Worm (Caenorhabditis elegans): ENCODE data around the gene F53A2.9.

F53A2.9 gene

DNA sequence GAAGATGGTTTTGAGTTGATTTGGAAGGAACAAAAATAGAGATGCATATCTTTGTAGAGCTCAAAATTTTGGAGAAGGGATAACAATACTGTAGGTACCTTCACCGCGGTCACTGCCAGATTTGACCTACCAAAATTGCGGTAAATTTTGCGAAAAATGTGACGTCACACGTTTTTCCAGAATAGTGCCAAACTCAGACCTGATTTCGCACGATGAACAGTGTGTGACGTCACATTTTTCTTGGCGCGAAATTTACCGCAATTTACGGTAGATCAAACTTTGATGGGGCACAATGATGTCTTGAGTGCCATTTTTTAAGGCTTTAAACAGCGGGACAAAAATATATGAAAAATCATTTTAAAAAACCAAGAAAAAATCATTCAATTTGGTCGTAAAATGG lies 30.2 kb downstream of the F53A2.9 start:
- TF ChIP-seq B0261.1 (tag; optimal IDR thresholded peaks at IDR 0.05), result no peak
- no peak for TF ChIP-seq T07F8.4 (tag; optimal IDR thresholded peaks at IDR 0.05)
- TF ChIP-seq tbp1 (GFP tag; optimal IDR thresholded peaks at IDR 0.05), result no peak
- no peak for TF ChIP-seq gei-17 (GFP tag; optimal IDR thresholded peaks at IDR 0.05)
- TF ChIP-seq mxl-1 (tag; optimal IDR thresholded peaks at IDR 0.05), result no peak
- no peak for TF ChIP-seq somi-1 (GFP tag; optimal IDR thresholded peaks at IDR 0.05)
- no peak for TF ChIP-seq nhr-120 (GFP tag; IDR thresholded peaks at IDR 0.05)
- no peak for TF ChIP-seq ztf-18 (tag; optimal IDR thresholded peaks at IDR 0.05)

DNA sequence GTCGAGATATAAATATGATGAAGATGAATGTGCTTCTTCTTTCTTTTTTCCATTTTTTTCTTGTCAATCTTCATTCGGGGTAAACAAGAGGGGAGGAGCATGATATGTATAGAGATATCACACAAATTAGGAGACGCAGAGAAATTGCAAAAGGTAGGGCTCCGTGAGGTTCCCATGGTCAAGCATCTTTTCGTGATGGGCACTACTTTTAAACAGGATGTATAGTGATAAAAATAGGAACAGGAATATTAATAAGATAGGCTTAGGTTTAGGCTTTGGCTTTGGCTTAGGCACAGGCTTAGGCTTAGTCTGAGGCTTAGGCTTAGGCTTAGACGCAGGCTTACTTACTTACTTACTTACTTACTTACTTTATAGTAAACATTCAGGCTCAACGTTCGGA lies 34.4 kb downstream of the F53A2.9 start, which contains the start of gene F53A2.1:
F53A2.1 (minus strand) TSS at position 101 of the 400 bp plus-strand sequence.
- TF ChIP-seq let-526 (GFP tag; IDR thresholded peaks at IDR 0.05) (no peak), D2030.7 (GFP tag; IDR thresholded peaks at IDR 0.05) (no peak), F23B12.7 (tag; optimal IDR thresholded peaks at IDR 0.05; ENCODE audit: insufficient read depth) (no peak), unc-130 (GFP tag; optimal IDR thresholded peaks at IDR 0.05) (no peak), ZK185.1 (tag; optimal IDR thresholded peaks at IDR 0.05; ENCODE audit: poor library complexity, severe bottlenecking) (no peak), ceh-58 (GFP tag; IDR thresholded peaks at IDR 0.05) (no peak), snpc-1.3 (tag; optimal IDR thresholded peaks at IDR 0.05; ENCODE audit: insufficient read depth) (no peak), madf-10 (tag; optimal IDR thresholded peaks at IDR 0.05) (no peak), Y67H2A.10 (GFP tag; conservative IDR thresholded peaks at IDR 0.05) (no peak), nhr-80 (tag; optimal IDR thresholded peaks at IDR 0.05) (no peak), attf-3 (GFP tag; conservative IDR thresholded peaks at IDR 0.05) (no peak), gei-17 (GFP tag; optimal IDR thresholded peaks at IDR 0.05) (no peak), bed-1 (GFP tag; IDR thresholded peaks at IDR 0.05) (no peak), F10E7.11 (tag; optimal IDR thresholded peaks at IDR 0.05) (no peak), dpff-1 (tag; optimal IDR thresholded peaks at IDR 0.05) (no peak), sptf-2 (GFP tag; optimal IDR thresholded peaks at IDR 0.05) (no peak)

DNA sequence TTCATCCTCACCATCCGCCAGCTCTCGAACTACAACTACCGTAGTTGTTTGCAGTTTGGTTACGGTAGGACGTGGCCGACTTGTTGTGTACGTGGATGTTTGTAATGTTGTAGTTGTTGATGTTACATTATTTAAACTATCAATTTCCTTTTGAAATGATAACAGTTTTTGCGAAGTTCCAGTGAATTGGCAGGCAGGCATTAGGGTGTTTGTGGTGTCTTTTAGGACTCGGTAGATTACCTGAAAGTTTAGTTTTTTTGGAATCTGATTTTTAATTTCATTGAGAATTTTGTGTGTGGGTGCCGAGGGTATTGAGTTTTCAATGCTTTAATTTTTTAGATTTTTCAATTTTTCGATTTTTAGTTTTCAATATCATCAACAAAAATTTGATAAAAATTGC lies 36.6 kb downstream of the F53A2.9 start, which contains the start of gene F53A2.11:
F53A2.11 (minus strand) TSS at position 101 of the 400 bp plus-strand sequence.
- TF ChIP-seq C06A6.2 (GFP tag; conservative IDR thresholded peaks at IDR 0.05) (no peak), Y79H2A.3 (GFP tag; conservative IDR thresholded peaks at IDR 0.05) (no peak), F55B11.4 (tag; optimal IDR thresholded peaks at IDR 0.05; ENCODE audit: borderline replicate concordance, insufficient read depth) (no peak), gei-17 (GFP tag; optimal IDR thresholded peaks at IDR 0.05) (no peak), atf-7 (tag; optimal IDR thresholded peaks at IDR 0.05) (no peak), T26A5.8 (tag; optimal IDR thresholded peaks at IDR 0.05) (no peak), snpc-1.1 (tag; optimal IDR thresholded peaks at IDR 0.05; ENCODE audit: insufficient read depth) (no peak)

DNA sequence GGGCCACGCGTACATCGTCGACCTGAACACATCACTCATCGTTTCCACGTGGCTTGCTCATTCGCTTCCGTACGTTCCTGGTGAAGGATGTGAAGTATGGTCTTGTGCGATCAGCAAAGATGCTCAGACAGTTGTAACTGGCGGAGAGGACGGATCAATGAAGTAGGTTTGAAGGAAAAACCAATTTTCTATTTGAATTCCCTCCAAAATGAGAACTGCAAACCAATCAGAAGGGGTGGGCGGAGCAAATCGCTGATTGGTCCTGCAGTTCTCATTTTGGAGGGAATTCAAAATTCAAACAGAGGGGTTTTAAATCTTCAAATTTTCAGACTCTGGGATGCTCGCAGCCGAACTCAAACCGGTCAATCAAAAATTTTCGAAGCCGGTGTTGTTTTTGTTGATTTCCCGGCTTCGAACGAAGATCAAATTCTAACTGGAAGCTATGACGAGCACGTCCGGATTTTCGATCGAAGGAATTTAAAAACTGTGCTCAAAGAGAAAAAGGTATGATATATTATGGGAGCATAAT lies 41.7 kb downstream of the F53A2.9 start:
- TF ChIP-seq hmg-20 (GFP tag; IDR thresholded peaks at IDR 0.05), result no peak
- TF ChIP-seq fkh-3 (tag; optimal IDR thresholded peaks at IDR 0.05), result no peak
- TF ChIP-seq egl-44 (GFP tag; IDR thresholded peaks at IDR 0.05), result no peak
- TF ChIP-seq F33H1.4 (GFP tag; IDR thresholded peaks at IDR 0.05), result no peak
- TF ChIP-seq madf-6 (GFP tag; IDR thresholded peaks at IDR 0.05), result no peak
- TF ChIP-seq cebp-1 (GFP tag; IDR thresholded peaks at IDR 0.05), result no peak
- no peak for TF ChIP-seq cebp-1 (tag; optimal IDR thresholded peaks at IDR 0.05)
- TF ChIP-seq lin-54 (GFP tag; optimal IDR thresholded peaks at IDR 0.05), result no peak
- no peak for TF ChIP-seq akir-1 (GFP tag; optimal IDR thresholded peaks at IDR 0.05)
- no peak for TF ChIP-seq madf-10 (tag; optimal IDR thresholded peaks at IDR 0.05)
- no peak for TF ChIP-seq sdz-38 (tag; optimal IDR thresholded peaks at IDR 0.05)
- no peak for TF ChIP-seq K12H6.12 (tag; optimal IDR thresholded peaks at IDR 0.05)
- no peak for TF ChIP-seq unc-130 (GFP tag; optimal IDR thresholded peaks at IDR 0.05)
- TF ChIP-seq C06A6.2 (GFP tag; conservative IDR thresholded peaks at IDR 0.05), result no peak
- no peak for TF ChIP-seq ztf-28 (GFP tag; IDR thresholded peaks at IDR 0.05)
- TF ChIP-seq C17E4.6 (GFP tag; IDR thresholded peaks at IDR 0.05), result no peak
- no peak for TF ChIP-seq lir-1 (GFP tag; conservative IDR thresholded peaks at IDR 0.05)
- no peak for TF ChIP-seq snpc-4 (GFP tag; optimal IDR thresholded peaks at IDR 0.05)
- no peak for TF ChIP-seq snpc-4 (tag; optimal IDR thresholded peaks at IDR 0.05)
